Worm (Caenorhabditis elegans) whole organism, L1 larva: ENCODE results near the gene cpg-8.

Source experiments
- C04F5.9 ChIP-seq: sonication (generic microtip); optimal IDR thresholded peaks from 2 replicates; lab custom pipeline; 2016; ENCODE audit warnings: missing genetic modification characterization, missing compliant biosample characterization
- C16A3.4 ChIP-seq: fragments of 150-350 bp; optimal IDR thresholded peaks from 2 replicates; lab custom pipeline; 2014; ENCODE audit warnings: missing biosample characterization, missing genetic modification characterization
- Y116A8C.19 ChIP-seq: sonication (generic microtip); optimal IDR thresholded peaks from 2 replicates; lab custom pipeline; 2016; ENCODE audit warnings: missing compliant biosample characterization, missing genetic modification characterization, borderline replicate concordance
- alr-1 ChIP-seq: fragments of 200-800 bp; sonication (Bioruptor generic); optimal IDR thresholded peaks from 2 replicates; lab custom pipeline; 2018; ENCODE audit warnings: borderline replicate concordance, mild to moderate bottlenecking, missing genetic modification characterization, missing compliant biosample characterization
- aly-2 ChIP-seq: fragments of 150-350 bp; optimal IDR thresholded peaks from 2 replicates; lab custom pipeline; 2014; ENCODE audit warnings: missing biosample characterization, missing genetic modification characterization
- ama-1 ChIP-seq: fragments of 150-350 bp; optimal IDR thresholded peaks from 2 replicates; lab custom pipeline; 2014
- blmp-1 ChIP-seq: fragments of 150-350 bp; optimal IDR thresholded peaks from 2 replicates; lab custom pipeline; 2014; ENCODE audit warnings: missing biosample characterization, missing genetic modification characterization
- ceh-8 ChIP-seq: fragments of 200-800 bp; sonication (Bioruptor generic); optimal IDR thresholded peaks from 2 replicates; lab custom pipeline; 2018; ENCODE audit warnings: mild to moderate bottlenecking, missing genetic modification characterization, moderate library complexity, missing compliant biosample characterization
- efl-1 ChIP-seq, 4 experiments: fragments of 150-350 bp; optimal IDR thresholded peaks in 3 of 4; peaks in 1 of 4; 1 replicate in 1 of 4; 2 replicates in 3 of 4; lab custom pipeline; 2014; ENCODE audit warnings: missing biosample characterization in 2 of 4, missing genetic modification characterization in 2 of 4, missing genetic modification reagents in 2 of 4
- elt-2 ChIP-seq: sonication (generic microtip); optimal IDR thresholded peaks from 2 replicates; lab custom pipeline; 2016; ENCODE audit warnings: missing genetic modification characterization, mild to moderate bottlenecking, inconsistent platforms, missing compliant biosample characterization, missing genetic modification reagents
- elt-3 ChIP-seq, 6 experiments: fragments of 150-350 bp in 1 of 6; sonication (generic microtip); optimal IDR thresholded peaks; 2 replicates each; lab custom pipeline; 2017 to 2018; ENCODE audit warnings: missing biosample characterization in 6 of 6, missing genetic modification characterization in 6 of 6, inconsistent platforms in 1 of 6
- ets-5 ChIP-seq: fragments of 200-800 bp; sonication (Bioruptor generic); IDR thresholded peaks from 2 replicates; pipeline ENCODE4 v1.3.6; 2022; ENCODE audit warnings: missing genetic modification characterization, missing compliant biosample characterization
- fkh-10 ChIP-seq: sonication (generic microtip); optimal IDR thresholded peaks from 2 replicates; lab custom pipeline; 2017; ENCODE audit warnings: missing biosample characterization, missing genetic modification reagents, missing genetic modification characterization
- fos-1 ChIP-seq: fragments of 150-350 bp; optimal IDR thresholded peaks from 2 replicates; lab custom pipeline; 2014; ENCODE audit warnings: missing biosample characterization, missing genetic modification characterization
- lin-13 ChIP-seq: fragments of 150-350 bp; optimal IDR thresholded peaks from 2 replicates; lab custom pipeline; 2014; ENCODE audit warnings: missing biosample characterization, missing genetic modification reagents, missing genetic modification characterization
- lin-35 ChIP-seq, 2 experiments: fragments of 150-350 bp; optimal IDR thresholded peaks; 2 replicates each; lab custom pipeline; 2014; ENCODE audit warnings: missing biosample characterization in 2 of 2, missing genetic modification characterization in 2 of 2, missing genetic modification reagents in 2 of 2
- lir-3 ChIP-seq: sonication (generic microtip); optimal IDR thresholded peaks from 2 replicates; lab custom pipeline; 2016; ENCODE audit warnings: mild to moderate bottlenecking, missing genetic modification characterization, moderate library complexity, missing compliant biosample characterization; ENCODE audit not compliant: poor library complexity
- lsy-2 ChIP-seq, 2 experiments: fragments of 150-350 bp; optimal IDR thresholded peaks; 2 replicates each; lab custom pipeline; 2014; ENCODE audit warnings: missing biosample characterization in 2 of 2, missing genetic modification characterization in 2 of 2
- mdl-1 ChIP-seq, 2 experiments: fragments of 150-350 bp; optimal IDR thresholded peaks; 2 replicates each; lab custom pipeline; 2014 to 2017; ENCODE audit warnings: missing biosample characterization in 2 of 2, missing genetic modification characterization in 2 of 2, inconsistent platforms in 1 of 2
- mep-1 ChIP-seq: fragments of 150-350 bp; optimal IDR thresholded peaks from 2 replicates; lab custom pipeline; 2014; ENCODE audit warnings: missing biosample characterization, missing genetic modification characterization
- nhr-19 ChIP-seq: fragments of 200-800 bp; sonication (Bioruptor generic); conservative IDR thresholded peaks from 2 replicates; pipeline ENCODE4 v1.3.6; 2022; ENCODE audit warnings: missing genetic modification characterization, missing compliant biosample characterization
- nhr-20 ChIP-seq: sonication (generic microtip); optimal IDR thresholded peaks from 2 replicates; lab custom pipeline; 2016; ENCODE audit warnings: mild to moderate bottlenecking, missing genetic modification characterization, missing compliant biosample characterization
- nhr-71 ChIP-seq: sonication (generic microtip); optimal IDR thresholded peaks from 2 replicates; lab custom pipeline; 2016; ENCODE audit warnings: mild to moderate bottlenecking, missing genetic modification characterization, moderate library complexity, missing compliant biosample characterization
- nhr-76 ChIP-seq: sonication (generic microtip); optimal IDR thresholded peaks from 2 replicates; lab custom pipeline; 2017; ENCODE audit warnings: missing biosample characterization, missing genetic modification characterization
- nhr-84 ChIP-seq: sonication (generic microtip); optimal IDR thresholded peaks from 2 replicates; lab custom pipeline; 2017; ENCODE audit warnings: missing biosample characterization, missing genetic modification characterization
- nhr-85 ChIP-seq: sonication (generic microtip); peaks from one replicate; lab custom pipeline; 2016; ENCODE audit warnings: missing genetic modification characterization, inconsistent platforms, missing compliant biosample characterization
- nhr-90 ChIP-seq: sonication (generic microtip); optimal IDR thresholded peaks from 2 replicates; lab custom pipeline; 2016; ENCODE audit warnings: mild to moderate bottlenecking, missing genetic modification characterization, missing compliant biosample characterization; ENCODE audit not compliant: poor library complexity
- rnt-1 ChIP-seq: sonication (generic microtip); optimal IDR thresholded peaks from 2 replicates; lab custom pipeline; 2016; ENCODE audit warnings: mild to moderate bottlenecking, missing genetic modification characterization, moderate library complexity, missing compliant biosample characterization
- skn-1 ChIP-seq: fragments of 150-350 bp; optimal IDR thresholded peaks from 2 replicates; lab custom pipeline; 2014; ENCODE audit warnings: missing biosample characterization, missing genetic modification characterization
- snu-23 ChIP-seq: sonication (generic microtip); optimal IDR thresholded peaks from 2 replicates; lab custom pipeline; 2016; ENCODE audit warnings: missing genetic modification characterization, missing compliant biosample characterization
- sptf-1 ChIP-seq: fragments of 150-350 bp; optimal IDR thresholded peaks from 2 replicates; lab custom pipeline; 2014; ENCODE audit warnings: missing biosample characterization, missing genetic modification characterization
- sup-37 ChIP-seq: fragments of 200-800 bp; sonication (Bioruptor generic); optimal IDR thresholded peaks from 2 replicates; lab custom pipeline; 2018; ENCODE audit warnings: mild to moderate bottlenecking, missing genetic modification characterization, missing compliant biosample characterization
- swsn-7 ChIP-seq: sonication (generic microtip); optimal IDR thresholded peaks from 2 replicates; lab custom pipeline; 2016; ENCODE audit warnings: missing genetic modification characterization, missing compliant biosample characterization
- tbx-2 ChIP-seq: sonication (generic microtip); optimal IDR thresholded peaks from 2 replicates; lab custom pipeline; 2016; ENCODE audit warnings: missing genetic modification characterization, missing compliant biosample characterization
- unc-30 ChIP-seq: sonication (generic microtip); optimal IDR thresholded peaks from 2 replicates; lab custom pipeline; 2017; ENCODE audit warnings: missing biosample characterization, missing genetic modification characterization
- unc-62 ChIP-seq: fragments of 150-350 bp; optimal IDR thresholded peaks from 2 replicates; lab custom pipeline; 2014; ENCODE audit warnings: missing biosample characterization, missing genetic modification reagents, missing genetic modification characterization
- vab-15 ChIP-seq: sonication (generic microtip); optimal IDR thresholded peaks from 2 replicates; lab custom pipeline; 2017; ENCODE audit warnings: missing genotype, mild to moderate bottlenecking, missing genetic modification characterization, missing compliant biosample characterization
- xbp-1 ChIP-seq: sonication (generic microtip); optimal IDR thresholded peaks from 2 replicates; lab custom pipeline; 2016; ENCODE audit warnings: missing genetic modification characterization, missing compliant biosample characterization
- zag-1 ChIP-seq: fragments of 150-350 bp; optimal IDR thresholded peaks from 2 replicates; lab custom pipeline; 2014; ENCODE audit warnings: missing biosample characterization, missing genetic modification characterization
- ztf-11 ChIP-seq, 2 experiments: sonication (generic microtip); optimal IDR thresholded peaks; 2 replicates each; lab custom pipeline; 2016 to 2017; ENCODE audit warnings: missing genetic modification characterization in 2 of 2, missing biosample characterization in 1 of 2, missing compliant biosample characterization in 1 of 2

Gene cpg-8

ce11 chrV:4655175-4655574 is 37.1 kb downstream of the cpg-8 start, which contains the start of gene F41F3.9 (continued):
- no peak for TF ChIP-seq ama-1 (lab: Kevin White, UChicago)
- no peak for TF ChIP-seq sptf-1 (tag; lab: Kevin White, UChicago)
- no peak for TF ChIP-seq fos-1 (tag; lab: Kevin White, UChicago)
- TF ChIP-seq zag-1 (tag; lab: Kevin White, UChicago) = no peak

ce11 chrV:4653871-4654605 is 38.2 kb downstream of the cpg-8 start, which contains the start of the genes col-139 and F41F3.1:
Gene col-139, minus strand, starts transcription at chrV:4653971.
Gene F41F3.1, plus strand, starts transcription at chrV:4654555.
- TF ChIP-seq unc-30 (no peak), Y116A8C.19 (no peak), tbx-2 (tag; lab: Kevin White, UChicago) (no peak), nhr-76 (tag; lab: Kevin White, UChicago) (no peak), xbp-1 (tag; lab: Kevin White, UChicago) (no peak), nhr-20 (tag; lab: Kevin White, UChicago) (no peak), C16A3.4 (tag; lab: Kevin White, UChicago) (no peak), fos-1 (tag; lab: Kevin White, UChicago) (no peak), vab-15 (tag; lab: Kevin White, UChicago) (no peak), zag-1 (tag; lab: Kevin White, UChicago) (no peak), unc-62 (GFP tag; lab: Kevin White, UChicago) (no peak), lir-3 (tag; lab: Kevin White, UChicago) (no peak), lsy-2 (tag; optimal IDR thresholded peaks at IDR 0.05; lab: Kevin White, UChicago) (no peak), nhr-85 (tag; lab: Kevin White, UChicago) (no peak), nhr-19 (GFP tag; lab: Robert Waterston, UW) (no peak), mdl-1 (tag; optimal IDR thresholded peaks at IDR 0.05; lab: Kevin White, UChicago) (no peak), nhr-71 (tag; lab: Kevin White, UChicago) (no peak)

- TF ChIP-seq swsn-7 (no peak), ceh-8 (GFP tag; lab: Kevin White, UChicago) (peak; percentile 49), zag-1 (tag; lab: Kevin White, UChicago) (no peak), C04F5.9 (tag; lab: Kevin White, UChicago) (no peak)
Measured at ce11 chrV:4653093-4653492, 39.1 kb downstream of the cpg-8 start.

ce11 chrV:4651480-4651879 is 40.8 kb downstream of the cpg-8 start:
- no peak for TF ChIP-seq efl-1 (optimal IDR thresholded peaks at IDR 0.05; lab: Kevin White, UChicago)
- peak in 1 of 2 experiments; percentile 45 for TF ChIP-seq efl-1 (GFP tag; optimal IDR thresholded peaks at IDR 0.05 in 1 of 2; lab: Kevin White, UChicago)
- no peak for TF ChIP-seq alr-1 (tag; lab: Kevin White, UChicago)
- peak; percentile 11 for TF ChIP-seq nhr-85 (tag; lab: Kevin White, UChicago)
- TF ChIP-seq sptf-1 (tag; lab: Kevin White, UChicago) = no peak
- TF ChIP-seq blmp-1 = peak; percentile 86
- peak; percentile 23 for TF ChIP-seq mep-1 (tag; lab: Kevin White, UChicago)
- no peak for TF ChIP-seq unc-30
- peak; percentile 24 for TF ChIP-seq nhr-20 (tag; lab: Kevin White, UChicago)
- no peak for TF ChIP-seq nhr-90
- TF ChIP-seq Y116A8C.19 = no peak
- peak; percentile 23 for TF ChIP-seq snu-23 (GFP tag; lab: Kevin White, UChicago)
- TF ChIP-seq elt-2 (tag; lab: Kevin White, UChicago) = peak; percentile 11
- TF ChIP-seq rnt-1 (tag; lab: Kevin White, UChicago) = no peak
- TF ChIP-seq nhr-71 (tag; lab: Kevin White, UChicago) = no peak
- TF ChIP-seq elt-3 (tag; optimal IDR thresholded peaks at IDR 0.05; lab: Kevin White, UChicago) = peak in 3 of 6 experiments; percentile 15 to 54 (median 48)
- no peak for TF ChIP-seq aly-2 (tag; lab: Kevin White, UChicago)
- no peak for TF ChIP-seq nhr-84 (tag; lab: Kevin White, UChicago)
- TF ChIP-seq skn-1 (tag; lab: Kevin White, UChicago) = no peak
- TF ChIP-seq sup-37 (GFP tag; lab: Kevin White, UChicago) = no peak
- no peak for TF ChIP-seq fkh-10 (GFP tag; lab: Kevin White, UChicago)
- TF ChIP-seq ztf-11 (tag; optimal IDR thresholded peaks at IDR 0.05; lab: Kevin White, UChicago) = no peak
- no peak for TF ChIP-seq nhr-76 (tag; lab: Kevin White, UChicago)
- TF ChIP-seq ets-5 = no peak
- TF ChIP-seq lin-13 (GFP tag; lab: Kevin White, UChicago) = no peak
- peak in 1 of 2 experiments; percentile 18 for TF ChIP-seq lin-35 (GFP tag; optimal IDR thresholded peaks at IDR 0.05; lab: Kevin White, UChicago)
- TF ChIP-seq, all 84 proteins: peak for 9
